Fruit fly (Drosophila melanogaster) whole organism, embryonic: ENCODE results near the gene CG9132.

ENCODE experiments used
- CG11695 ChIP-seq: fragments of 200-800 bp; sonication (Bioruptor generic); IDR thresholded peaks from 3 replicates; pipeline ENCODE4 v1.3.6; 2022; ENCODE audit warnings: missing biosample characterization, missing genetic modification characterization
- CG12071 ChIP-seq: fragments of 200-800 bp; sonication (Bioruptor generic); optimal IDR thresholded peaks from 3 replicates; lab custom pipeline; 2018; ENCODE audit warnings: missing biosample characterization, mild to moderate bottlenecking, missing genetic modification characterization
- CG1233 ChIP-seq: fragments of 200-800 bp; sonication (Bioruptor generic); optimal IDR thresholded peaks from 4 replicates; lab custom pipeline; 2018; ENCODE audit warnings: missing biosample characterization, mild to moderate bottlenecking, missing genetic modification characterization
- CG15269 ChIP-seq: fragments of 200-800 bp; sonication (Bioruptor generic); optimal IDR thresholded peaks from 2 replicates; lab custom pipeline; 2018; ENCODE audit warnings: missing biosample characterization, mild to moderate bottlenecking, missing genetic modification characterization, moderate library complexity
- CG15601 ChIP-seq: fragments of 200-800 bp; sonication (Bioruptor generic); optimal IDR thresholded peaks from 3 replicates; lab custom pipeline; 2019; ENCODE audit warnings: missing biosample characterization, mild to moderate bottlenecking, missing genetic modification characterization, moderate library complexity
- CG15696 ChIP-seq: fragments of 200-800 bp; sonication (Bioruptor generic); optimal IDR thresholded peaks from 2 replicates; lab custom pipeline; 2019; ENCODE audit warnings: missing biosample characterization, mild to moderate bottlenecking, missing genetic modification characterization, moderate library complexity
- CG16815 ChIP-seq: fragments of 200-800 bp; sonication (Bioruptor generic); optimal IDR thresholded peaks from 3 replicates; lab custom pipeline; 2017; ENCODE audit warnings: missing biosample characterization, mild to moderate bottlenecking, missing genetic modification characterization
- CG16863 ChIP-seq: fragments of 200-800 bp; sonication (Bioruptor generic); optimal IDR thresholded peaks from 3 replicates; lab custom pipeline; 2016; ENCODE audit warnings: missing biosample characterization, missing genetic modification characterization
- CG1832 ChIP-seq: fragments of 200-800 bp; sonication (Bioruptor generic); optimal IDR thresholded peaks from 2 replicates; lab custom pipeline; 2017; ENCODE audit warnings: missing biosample characterization, mild to moderate bottlenecking, missing genetic modification characterization, inconsistent platforms
- CG2875 ChIP-seq: fragments of 200-800 bp; sonication (Bioruptor generic); optimal IDR thresholded peaks from 2 replicates; lab custom pipeline; 2017; ENCODE audit warnings: missing biosample characterization, mild to moderate bottlenecking, missing genetic modification characterization, missing genetic modification reagents
- CG32532 ChIP-seq: fragments of 200-800 bp; sonication (Bioruptor generic); IDR thresholded peaks from 2 replicates; pipeline ENCODE4 v1.3.6; 2022; ENCODE audit warnings: missing biosample characterization, missing genetic modification characterization
- CG32767 ChIP-seq: fragments of 200-800 bp; sonication (Bioruptor generic); IDR thresholded peaks from 2 replicates; pipeline ENCODE4 v1.3.6; 2022; ENCODE audit warnings: missing biosample characterization, missing genetic modification characterization
- CG34422 ChIP-seq: fragments of 200-800 bp; sonication (Bioruptor generic); IDR thresholded peaks from 3 replicates; pipeline ENCODE4 v1.3.6; 2022; ENCODE audit warnings: missing biosample characterization, missing genetic modification characterization
- CG43689 ChIP-seq: fragments of 200-800 bp; sonication (Bioruptor generic); IDR thresholded peaks from 2 replicates; pipeline ENCODE4 v1.3.6; 2022; ENCODE audit warnings: missing biosample characterization, missing genetic modification characterization
- CG6683 ChIP-seq: fragments of 200-800 bp; sonication (Bioruptor generic); optimal IDR thresholded peaks from 2 replicates; lab custom pipeline; 2017; ENCODE audit warnings: missing biosample characterization, mild to moderate bottlenecking, missing genetic modification characterization, missing genetic modification reagents
- CG7271 ChIP-seq: fragments of 200-800 bp; sonication (Bioruptor generic); optimal IDR thresholded peaks from 2 replicates; lab custom pipeline; 2018; ENCODE audit warnings: missing biosample characterization, mild to moderate bottlenecking, missing genetic modification characterization, moderate library complexity
- CG7556 ChIP-seq: fragments of 200-800 bp; sonication (Bioruptor generic); optimal IDR thresholded peaks from 2 replicates; lab custom pipeline; 2017; ENCODE audit warnings: missing biosample characterization, mild to moderate bottlenecking, missing genetic modification characterization
- CG7839 ChIP-seq: fragments of 200-800 bp; sonication (Bioruptor generic); optimal IDR thresholded peaks from 3 replicates; lab custom pipeline; 2018; ENCODE audit warnings: missing biosample characterization, mild to moderate bottlenecking, missing genetic modification characterization, moderate library complexity
- CG8359 ChIP-seq: fragments of 200-800 bp; sonication (Bioruptor generic); optimal IDR thresholded peaks from 2 replicates; lab custom pipeline; 2017; ENCODE audit warnings: missing biosample characterization, mild to moderate bottlenecking, missing genetic modification characterization, borderline replicate concordance
- D19A ChIP-seq: fragments of 200-800 bp; optimal IDR thresholded peaks from 3 replicates; lab custom pipeline; 2019; ENCODE audit warnings: missing biosample characterization, mild to moderate bottlenecking, missing genetic modification characterization, moderate library complexity
- Dbx ChIP-seq: fragments of 200-800 bp; sonication (Bioruptor generic); IDR thresholded peaks from 3 replicates; pipeline ENCODE4 v1.3.6; 2022; ENCODE audit warnings: missing biosample characterization, missing genetic modification characterization
- Dip2 ChIP-seq: fragments of 200-800 bp; sonication (Bioruptor generic); IDR thresholded peaks from 2 replicates; pipeline ENCODE4 v1.3.6; 2022; ENCODE audit warnings: missing biosample characterization, missing genetic modification characterization
- E2f1 ChIP-seq: fragments of 200-800 bp; sonication (Bioruptor generic); IDR thresholded peaks from 2 replicates; pipeline ENCODE4 v1.3.6; 2022; ENCODE audit warnings: missing biosample characterization, missing genetic modification characterization
- ERR ChIP-seq: fragments of 200-800 bp; sonication (Bioruptor generic); optimal IDR thresholded peaks from 2 replicates; lab custom pipeline; 2016; ENCODE audit warnings: missing biosample characterization, missing genetic modification characterization
- Ets65A ChIP-seq: fragments of 200-800 bp; sonication (Bioruptor generic); peaks from one replicate; lab custom pipeline; 2016; ENCODE audit warnings: missing biosample characterization, missing genetic modification characterization
- Hey ChIP-seq: fragments of 200-800 bp; sonication (Bioruptor generic); optimal IDR thresholded peaks from 3 replicates; lab custom pipeline; 2018; ENCODE audit warnings: missing biosample characterization, mild to moderate bottlenecking, missing genetic modification characterization
- Hr78 ChIP-seq, 2 experiments: fragments of 200-800 bp in 1 of 2; fragments of >200 bp in 1 of 2; sonication (Bioruptor generic) in 1 of 2; optimal IDR thresholded peaks; 2 replicates each; lab custom pipeline; 2017 to 2019; ENCODE audit warnings: missing biosample characterization in 2 of 2, missing genetic modification characterization in 2 of 2, mild to moderate bottlenecking in 1 of 2, moderate library complexity in 1 of 2
- Poxn ChIP-seq: fragments of 200-800 bp; sonication (Bioruptor generic); IDR thresholded peaks from 2 replicates; pipeline ENCODE4 v1.3.6; 2022; ENCODE audit warnings: missing biosample characterization, missing genetic modification characterization
- Ravus ChIP-seq: fragments of 200-800 bp; sonication (Bioruptor generic); IDR thresholded peaks from 2 replicates; pipeline ENCODE4 v1.3.6; 2022; ENCODE audit warnings: missing biosample characterization, missing genetic modification characterization
- Sin3A ChIP-seq: fragments of >200 bp; optimal IDR thresholded peaks from 2 replicates; lab custom pipeline; 2018
- Xbp1 ChIP-seq: fragments of 200-800 bp; sonication (Bioruptor generic); optimal IDR thresholded peaks from 3 replicates; lab custom pipeline; 2016; ENCODE audit warnings: missing biosample characterization, mild to moderate bottlenecking, missing genetic modification characterization
- aop ChIP-seq: fragments of 200-800 bp; sonication (Bioruptor generic); IDR thresholded peaks from 2 replicates; pipeline ENCODE4 v1.3.6; 2022; ENCODE audit warnings: missing biosample characterization, missing genetic modification characterization
- eve ChIP-seq, 2 experiments: fragments of >200 bp; optimal IDR thresholded peaks; 2 replicates each; lab custom pipeline; 2017; ENCODE audit warnings: missing biosample characterization in 2 of 2, missing genetic modification characterization in 2 of 2
- grn ChIP-seq: fragments of 200-800 bp; sonication (Bioruptor generic); optimal IDR thresholded peaks from 3 replicates; lab custom pipeline; 2017; ENCODE audit warnings: missing biosample characterization, missing genetic modification characterization
- gro ChIP-seq: fragments of 200-800 bp; sonication (Bioruptor generic); optimal IDR thresholded peaks from 2 replicates; lab custom pipeline; 2016; ENCODE audit warnings: missing biosample characterization, missing genetic modification characterization
- h ChIP-seq: fragments of >200 bp; optimal IDR thresholded peaks from 2 replicates; lab custom pipeline; 2017
- ham ChIP-seq: fragments of 200-800 bp; sonication (Bioruptor generic); IDR thresholded peaks from 2 replicates; pipeline ENCODE4 v1.3.6; 2022; ENCODE audit warnings: missing biosample characterization, missing genetic modification characterization
- insv ChIP-seq, 2 experiments: fragments of 200-800 bp; sonication (Bioruptor generic); optimal IDR thresholded peaks; 3 replicates each; lab custom pipeline; 2016 to 2018; ENCODE audit warnings: missing biosample characterization in 2 of 2, missing genetic modification characterization in 2 of 2
- jumu ChIP-seq: fragments of 200-800 bp; sonication (Bioruptor generic); optimal IDR thresholded peaks from 3 replicates; lab custom pipeline; 2016; ENCODE audit warnings: missing biosample characterization, missing genetic modification characterization
- mam ChIP-seq: fragments of 200-800 bp; sonication (Bioruptor generic); optimal IDR thresholded peaks from 3 replicates; lab custom pipeline; 2016; ENCODE audit warnings: missing biosample characterization, missing genetic modification characterization
- phol ChIP-seq: fragments of 200-800 bp; sonication (Bioruptor generic); optimal IDR thresholded peaks from 3 replicates; lab custom pipeline; 2018; ENCODE audit warnings: missing biosample characterization, mild to moderate bottlenecking, missing genetic modification characterization, moderate library complexity
- prd ChIP-seq, 3 experiments: fragments of >200 bp in 2 of 3; fragments of 200-800 bp in 1 of 3; sonication (Bioruptor generic) in 1 of 3; optimal IDR thresholded peaks in 2 of 3; IDR thresholded peaks in 1 of 3; 2 replicates in 2 of 3; 3 replicates in 1 of 3; pipeline versions ENCODE4 v1.3.6 to Lab custom; 2017 to 2022; ENCODE audit warnings: missing biosample characterization in 1 of 3, missing genetic modification characterization in 1 of 3
- repo ChIP-seq: fragments of 200-800 bp; sonication (Bioruptor generic); optimal IDR thresholded peaks from 2 replicates; lab custom pipeline; 2016; ENCODE audit warnings: missing biosample characterization, missing genetic modification characterization
- row ChIP-seq: fragments of 200-800 bp; sonication (Bioruptor generic); IDR thresholded peaks from 3 replicates; pipeline ENCODE4 v1.3.6; 2022; ENCODE audit warnings: missing biosample characterization, missing genetic modification characterization
- shn ChIP-seq: fragments of 200-800 bp; sonication (Bioruptor generic); optimal IDR thresholded peaks from 3 replicates; lab custom pipeline; 2016; ENCODE audit warnings: missing biosample characterization, missing genetic modification characterization
- sob ChIP-seq: fragments of 200-800 bp; sonication (Bioruptor generic); IDR thresholded peaks from 2 replicates; pipeline ENCODE4 v1.3.6; 2022; ENCODE audit warnings: missing biosample characterization, missing genetic modification characterization
- sr ChIP-seq: fragments of 200-800 bp; sonication (Bioruptor generic); IDR thresholded peaks from 3 replicates; pipeline ENCODE4 v1.3.6; 2022; ENCODE audit warnings: missing biosample characterization, missing genetic modification characterization
- unpg ChIP-seq: fragments of 200-800 bp; sonication (Bioruptor generic); optimal IDR thresholded peaks from 3 replicates; lab custom pipeline; 2018; ENCODE audit warnings: missing biosample characterization, mild to moderate bottlenecking, missing genetic modification characterization, moderate library complexity
- vnd ChIP-seq: fragments of 200-800 bp; sonication (Bioruptor generic); IDR thresholded peaks from 3 replicates; pipeline ENCODE4 v1.3.6; 2022; ENCODE audit warnings: missing biosample characterization, missing genetic modification characterization; ENCODE audit not compliant: partially characterized antibody
- vvl ChIP-seq: fragments of 200-800 bp; sonication (Bioruptor generic); IDR thresholded peaks from 2 replicates; pipeline ENCODE4 v1.3.6; 2022; ENCODE audit warnings: missing biosample characterization, missing genetic modification characterization
- yki ChIP-seq: fragments of >200 bp; optimal IDR thresholded peaks from 3 replicates; lab custom pipeline; 2018

CG9132 gene

dm6 chrX:16811213-16811749, 10.8 kb upstream of the CG9132 start, which contains the start of gene CG4829 (continued):
- TF ChIP-seq CG2875 (GFP tag; lab: Kevin White, UChicago) (peak; percentile 77), CG34422 (peak; percentile 90), insv (GFP tag; optimal IDR thresholded peaks at IDR 0.05; lab: Kevin White, UChicago) (peak in 1 of 2 experiments; percentile 21), Sin3A (no peak), CG15601 (tag; lab: Kevin White, UChicago) (peak; percentile 79), CG32767 (peak; percentile 72), Xbp1 (peak; percentile 88), gro (GFP tag; lab: Kevin White, UChicago) (peak; percentile 85), sob (peak; percentile 89), h (no peak), sr (peak; percentile 92), mam (peak; percentile 83), row (GFP tag; lab: Robert Waterston, UW) (peak; percentile 90), Ets65A (GFP tag; lab: Kevin White, UChicago) (peak; percentile 97), CG1233 (peak; percentile 85), CG15269 (tag; lab: Kevin White, UChicago) (peak; percentile 93), E2f1 (GFP tag; lab: Robert Waterston, UW) (peak; percentile 85), yki (lab: Kevin White, UChicago) (no peak), CG32532 (peak; percentile 84), CG11695 (peak; percentile 95), shn (peak; percentile 66), prd (optimal IDR thresholded peaks at IDR 0.05; lab: Kevin White, UChicago) (no peak), prd (GFP tag; IDR thresholded peaks at IDR 0.05; lab: Robert Waterston, UW) (peak; percentile 90), CG12071 (GFP tag; lab: Kevin White, UChicago) (peak; percentile 95), Ravus (GFP tag; lab: Robert Waterston, UW) (peak; percentile 71), D19A (tag; lab: Kevin White, UChicago) (peak; percentile 86), vnd (GFP tag; lab: Robert Waterston, UW) (no peak), aop (GFP tag; lab: Robert Waterston, UW) (no peak), CG7839 (tag; lab: Kevin White, UChicago) (peak; percentile 92), unpg (GFP tag; lab: Kevin White, UChicago) (peak; percentile 92), eve (GFP tag; optimal IDR thresholded peaks at IDR 0.05; lab: Kevin White, UChicago) (no peak), Dip2 (peak; percentile 45; the same call in 1 of the 2 replicates), CG7556 (peak; percentile 81), CG43689 (peak; percentile 70), Hey (tag; lab: Kevin White, UChicago) (peak; percentile 66), ERR (GFP tag; lab: Kevin White, UChicago) (peak; percentile 74), CG7271 (peak; percentile 20), vvl (GFP tag; lab: Robert Waterston, UW) (peak; percentile 94), CG16815 (GFP tag; lab: Kevin White, UChicago) (peak; percentile 63), CG16863 (GFP tag; lab: Kevin White, UChicago) (peak; percentile 82), CG6683 (GFP tag; lab: Kevin White, UChicago) (peak; percentile 64), CG8359 (GFP tag; lab: Kevin White, UChicago) (peak; percentile 69), phol (peak; percentile 88), CG15696 (peak; percentile 73), grn (GFP tag; lab: Kevin White, UChicago) (no peak), repo (peak; percentile 81), jumu (GFP tag; lab: Kevin White, UChicago) (peak; percentile 84), Poxn (peak; percentile 25; the same call in 1 of the 2 replicates), Hr78 (GFP tag; optimal IDR thresholded peaks at IDR 0.05; lab: Kevin White, UChicago) (peak in 1 of 2 experiments; percentile 61), Dbx (GFP tag; lab: Robert Waterston, UW) (peak; percentile 82), ham (peak; percentile 17; the same call in 1 of the 2 replicates), CG1832 (GFP tag; lab: Kevin White, UChicago) (no peak)
